Fruit fly (Drosophila melanogaster) S2 (cell line): ENCODE measurements around the gene mri.

ENCODE experiments used
- CG8478 ChIP-seq: fragments of >200 bp; optimal IDR thresholded peaks from 2 replicates; lab custom pipeline; 2018
- CTCF ChIP-seq, 2 experiments: fragments of >200 bp; optimal IDR thresholded peaks; 2 replicates each; lab custom pipeline; 2018

DNA sequence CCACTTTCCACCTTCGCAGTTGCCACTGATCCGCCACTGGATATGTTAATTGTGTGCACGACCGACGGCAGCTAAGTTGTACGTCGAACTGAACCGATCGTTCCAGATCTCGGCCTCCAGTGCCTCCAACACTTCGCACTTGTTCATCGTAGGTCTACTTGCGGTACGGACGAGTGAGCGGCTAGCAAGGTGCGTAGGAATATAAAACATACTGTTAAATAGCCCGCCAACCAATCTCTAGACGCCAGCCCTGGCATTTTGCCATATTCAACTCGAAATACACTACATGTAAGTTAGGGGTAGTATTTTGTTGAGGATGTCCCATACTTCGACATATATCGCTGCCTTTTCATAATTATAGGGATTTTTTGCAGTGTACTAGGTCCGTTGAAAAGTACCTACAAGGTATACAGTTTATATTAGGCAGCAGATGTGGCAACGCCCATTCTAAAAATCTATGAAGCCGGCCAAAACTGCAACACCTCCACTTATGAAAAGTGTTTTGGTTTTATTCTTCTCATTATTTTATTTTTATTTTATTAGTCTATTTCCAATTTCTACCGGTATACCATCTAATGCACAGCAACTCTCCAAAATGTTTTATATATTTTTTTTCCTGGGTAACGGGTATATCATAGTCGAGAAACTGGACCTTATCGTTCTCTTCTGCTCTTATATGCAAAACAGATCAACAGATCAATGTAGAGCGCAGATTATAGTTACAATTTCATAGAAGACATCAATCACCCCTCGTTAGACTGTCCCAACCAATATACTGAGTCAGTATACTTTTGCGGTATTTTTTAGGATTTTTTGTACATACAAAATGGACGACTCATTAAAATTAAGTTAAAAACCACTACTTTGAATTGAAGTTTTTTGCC lies 23.3 kb downstream of the mri start, which contains the start of the genes pyx and CG33229:
- TF ChIP-seq CG8478 (lab: Kevin White, UChicago) (no peak), CTCF (optimal IDR thresholded peaks at IDR 0.05; lab: Kevin White, UChicago) (no peak)
